Fruit fly (Drosophila melanogaster) Kc167 (cell line): ENCODE results near the gene CG32024.

Source experiments
- Myc ChIP-seq: fragments of >200 bp; optimal IDR thresholded peaks from 2 replicates; lab custom pipeline; 2017; ENCODE audit warnings: missing external identifiers
- Sin3A ChIP-seq: fragments of >200 bp; optimal IDR thresholded peaks from 2 replicates; lab custom pipeline; 2018; ENCODE audit warnings: missing external identifiers
- h ChIP-seq: fragments of >200 bp; optimal IDR thresholded peaks from 3 replicates; lab custom pipeline; 2018; ENCODE audit warnings: missing external identifiers
- insv ChIP-seq: fragments of >200 bp; optimal IDR thresholded peaks from 3 replicates; lab custom pipeline; 2018; ENCODE audit warnings: missing external identifiers
- psq ChIP-seq: fragments of >200 bp; optimal IDR thresholded peaks from 2 replicates; lab custom pipeline; 2017; ENCODE audit warnings: missing external identifiers
- ttk ChIP-seq: sonication (Bioruptor generic); optimal IDR thresholded peaks from 2 replicates; lab custom pipeline; 2017; ENCODE audit warnings: missing external identifiers

Gene CG32024

DNA sequence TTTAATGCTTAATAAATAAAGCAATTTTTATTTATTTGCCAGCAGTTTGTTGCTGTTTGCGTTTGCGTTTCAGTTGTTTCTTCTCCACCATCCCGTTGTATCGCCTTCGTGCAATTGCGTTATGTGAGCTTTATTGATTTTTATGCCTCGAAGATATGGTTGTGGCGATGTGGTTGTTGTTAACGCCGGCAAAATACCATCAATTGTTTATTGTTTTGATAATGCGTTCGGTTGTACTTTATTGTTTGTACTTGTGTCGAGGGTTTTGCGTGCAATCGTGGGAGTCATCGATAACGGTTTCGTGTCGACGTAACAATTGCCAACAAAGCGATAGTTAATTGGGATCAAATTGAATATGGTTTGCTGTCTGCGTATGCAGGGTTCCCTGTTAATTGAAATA lies 35.0 kb downstream of the CG32024 start:
- no peak for TF ChIP-seq psq (lab: Kevin White, UChicago)
- no peak for TF ChIP-seq Myc (lab: Kevin White, UChicago)
- no peak for TF ChIP-seq h (lab: Kevin White, UChicago)
- no peak for TF ChIP-seq Sin3A (lab: Kevin White, UChicago)
- no peak for TF ChIP-seq insv (lab: Kevin White, UChicago)
- no peak for TF ChIP-seq ttk (lab: Kevin White, UChicago)

DNA sequence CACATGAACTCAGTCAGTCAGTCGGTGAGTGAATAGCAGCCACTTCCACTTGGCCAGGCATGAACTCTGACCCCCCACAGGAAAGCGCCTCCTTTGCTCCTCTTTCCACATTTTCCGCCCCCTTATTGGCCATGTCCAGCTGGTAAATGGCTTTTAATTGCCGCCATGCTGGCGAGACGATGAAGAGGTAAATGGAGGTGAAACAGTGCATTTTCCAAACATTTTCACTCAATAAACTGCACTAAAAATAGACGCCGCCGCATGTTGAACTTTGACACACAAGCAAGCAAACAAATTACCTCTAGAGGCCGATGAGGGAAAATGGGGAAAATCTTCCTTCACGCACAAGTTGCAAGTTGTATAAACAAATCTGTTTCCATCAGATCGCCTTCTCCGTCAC lies 42.4 kb downstream of the CG32024 start:
- TF ChIP-seq ttk (lab: Kevin White, UChicago) (no peak), insv (lab: Kevin White, UChicago) (no peak), h (lab: Kevin White, UChicago) (no peak), psq (lab: Kevin White, UChicago) (no peak), Sin3A (lab: Kevin White, UChicago) (no peak), Myc (lab: Kevin White, UChicago) (no peak)

DNA sequence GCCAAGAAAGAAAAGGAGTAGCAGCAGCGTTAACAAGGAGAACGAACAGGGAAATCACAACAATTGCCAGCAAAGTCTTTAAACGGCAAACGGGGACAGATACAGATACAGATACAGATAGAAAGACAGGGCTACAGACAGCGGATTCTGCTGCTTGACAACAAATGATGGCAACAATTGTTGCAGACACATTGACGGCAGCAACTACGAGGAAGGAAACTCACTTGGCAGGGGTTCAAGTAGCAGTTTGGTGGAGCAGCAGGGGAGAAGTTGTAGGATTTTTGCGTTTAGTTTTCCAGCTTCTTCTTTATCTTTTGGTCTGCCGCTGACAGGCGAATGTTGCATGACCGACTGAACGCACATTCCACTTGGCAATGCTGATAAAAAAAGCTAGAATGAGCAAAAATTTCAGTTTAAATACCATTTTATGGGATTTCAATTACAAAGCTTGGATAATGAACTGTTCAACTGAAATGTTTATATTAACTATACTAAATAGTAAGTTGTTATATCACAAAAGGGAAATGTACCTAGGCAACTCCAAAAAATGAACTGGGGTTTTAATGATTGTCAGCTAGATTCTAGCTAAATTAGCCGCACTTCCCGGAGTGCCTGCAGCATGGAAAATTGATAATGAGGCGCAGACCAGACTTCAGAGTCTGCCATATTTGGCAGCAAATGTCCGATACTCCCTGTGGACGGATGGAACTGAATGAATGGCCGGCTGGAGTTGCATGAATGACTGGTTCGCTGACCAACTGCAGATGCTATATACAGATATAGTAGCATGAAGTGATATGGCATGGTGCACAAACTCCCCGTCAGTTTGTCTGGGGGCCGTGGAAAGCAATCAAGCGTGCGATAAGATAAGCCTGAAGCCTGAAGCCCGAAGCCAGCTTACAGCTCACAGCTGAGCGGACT lies 43.6 kb downstream of the CG32024 start:
- TF ChIP-seq Sin3A (lab: Kevin White, UChicago) (no peak), psq (lab: Kevin White, UChicago) (no peak), Myc (lab: Kevin White, UChicago) (no peak), insv (lab: Kevin White, UChicago) (no peak), h (lab: Kevin White, UChicago) (no peak), ttk (lab: Kevin White, UChicago) (no peak)

DNA sequence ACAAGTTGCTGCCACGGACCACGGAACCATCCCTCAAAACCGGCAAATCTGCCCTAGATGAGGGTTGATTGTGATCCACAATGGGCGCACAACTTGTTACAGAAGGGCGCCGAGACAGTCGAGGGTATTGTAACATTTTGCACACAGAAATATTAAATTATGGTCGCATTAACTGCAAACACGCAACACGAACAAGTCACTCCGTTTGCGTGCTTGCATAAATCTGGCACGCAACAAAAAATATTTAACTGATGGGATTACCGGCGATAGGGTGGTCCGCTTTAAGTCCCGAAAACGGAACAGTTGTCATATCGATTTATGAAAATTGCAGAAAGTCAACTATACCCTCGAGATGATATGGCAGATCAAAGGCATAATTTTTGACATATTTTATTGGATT lies 44.5 kb downstream of the CG32024 start:
- TF ChIP-seq Sin3A (lab: Kevin White, UChicago) (no peak), ttk (lab: Kevin White, UChicago) (no peak), psq (lab: Kevin White, UChicago) (no peak), h (lab: Kevin White, UChicago) (no peak), Myc (lab: Kevin White, UChicago) (no peak), insv (lab: Kevin White, UChicago) (no peak)

DNA sequence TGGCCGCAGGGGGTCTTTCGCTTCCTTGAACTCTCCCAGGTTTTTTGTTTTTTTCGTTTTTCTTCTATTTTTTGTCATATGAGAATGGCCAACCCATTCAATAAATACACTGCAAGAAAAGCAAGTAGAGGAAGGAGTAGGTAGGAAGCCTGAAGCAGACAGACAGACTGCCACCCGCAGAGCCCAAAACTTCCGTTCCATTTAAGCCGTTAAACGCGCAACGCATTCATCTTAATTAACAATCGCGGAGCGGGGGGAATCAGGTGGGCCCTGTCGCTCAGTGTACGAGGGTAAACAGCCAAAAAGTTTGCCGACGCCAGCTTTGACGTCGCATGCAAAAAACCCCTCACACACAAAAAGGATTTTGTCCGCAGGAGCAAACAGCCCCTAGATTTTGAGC lies 45.5 kb downstream of the CG32024 start:
- TF ChIP-seq psq (lab: Kevin White, UChicago) (no peak), Myc (lab: Kevin White, UChicago) (no peak), Sin3A (lab: Kevin White, UChicago) (no peak)

DNA sequence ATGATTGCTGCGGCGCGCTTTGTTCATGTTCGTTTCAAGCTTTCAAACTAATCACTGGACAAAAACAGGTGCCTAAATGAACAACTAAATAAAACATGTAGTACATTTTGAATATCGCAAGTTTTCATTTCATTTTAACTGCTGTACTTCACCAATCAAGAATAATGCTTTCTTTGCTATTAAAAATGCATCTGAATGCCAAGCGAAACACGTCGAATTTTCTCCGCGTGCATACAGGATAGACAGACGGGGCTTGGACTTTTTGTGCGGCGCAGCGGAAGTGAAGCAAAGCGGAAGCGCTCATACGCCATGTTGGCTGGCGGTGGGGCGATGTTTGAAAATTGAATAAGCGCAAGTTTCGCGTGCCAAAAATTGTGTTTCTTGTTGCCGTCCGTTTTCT lies 46.0 kb downstream of the CG32024 start:
- TF ChIP-seq Sin3A (lab: Kevin White, UChicago), result no peak
- no peak for TF ChIP-seq Myc (lab: Kevin White, UChicago)
- no peak for TF ChIP-seq ttk (lab: Kevin White, UChicago)
- no peak for TF ChIP-seq insv (lab: Kevin White, UChicago)
- TF ChIP-seq h (lab: Kevin White, UChicago), result no peak
- TF ChIP-seq psq (lab: Kevin White, UChicago), result no peak

DNA sequence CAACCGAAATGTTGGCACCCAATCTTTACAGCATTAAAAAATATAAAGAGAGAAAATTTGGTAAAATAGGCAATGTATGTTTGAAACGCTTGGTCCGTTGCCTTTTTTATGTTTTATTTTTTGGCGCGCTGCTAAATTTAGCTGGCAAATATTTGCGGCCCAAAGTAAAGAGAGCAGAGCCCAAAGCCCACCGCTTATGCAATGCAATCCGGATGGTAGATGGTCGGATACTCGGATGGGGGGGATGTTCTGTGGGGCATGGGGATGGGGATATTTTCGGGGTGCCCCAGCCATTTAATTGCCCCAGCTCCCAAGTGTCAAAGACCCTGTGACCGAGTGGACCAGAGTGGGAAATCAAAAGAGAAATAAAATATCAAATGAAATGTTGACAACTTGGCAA lies 47.9 kb downstream of the CG32024 start:
- no peak for TF ChIP-seq Sin3A (lab: Kevin White, UChicago)
- no peak for TF ChIP-seq psq (lab: Kevin White, UChicago)
- no peak for TF ChIP-seq Myc (lab: Kevin White, UChicago)
- no peak for TF ChIP-seq h (lab: Kevin White, UChicago)
- TF ChIP-seq insv (lab: Kevin White, UChicago), result no peak
- no peak for TF ChIP-seq ttk (lab: Kevin White, UChicago)

DNA sequence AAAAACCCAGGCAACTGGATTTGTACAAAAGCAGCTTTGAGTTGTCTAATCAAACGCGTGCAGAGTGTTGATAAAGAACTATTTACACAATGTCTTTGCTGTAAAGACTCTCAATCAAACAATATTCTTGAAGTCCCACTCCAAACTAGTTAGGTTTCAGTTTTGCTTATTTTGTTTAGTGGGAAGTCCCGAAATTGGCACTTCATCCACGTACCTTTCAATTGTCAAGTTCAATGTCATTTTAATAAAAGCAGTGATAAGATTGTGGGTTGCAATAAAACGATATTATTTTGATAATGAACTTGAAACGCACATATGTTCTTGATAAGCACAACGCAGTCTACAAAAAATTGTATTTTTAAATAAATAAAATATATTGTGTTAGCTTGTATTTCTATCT lies 49.5 kb downstream of the CG32024 start:
- TF ChIP-seq Myc (lab: Kevin White, UChicago) (no peak), Sin3A (lab: Kevin White, UChicago) (no peak), insv (lab: Kevin White, UChicago) (no peak), psq (lab: Kevin White, UChicago) (no peak), ttk (lab: Kevin White, UChicago) (no peak), h (lab: Kevin White, UChicago) (no peak)

DNA sequence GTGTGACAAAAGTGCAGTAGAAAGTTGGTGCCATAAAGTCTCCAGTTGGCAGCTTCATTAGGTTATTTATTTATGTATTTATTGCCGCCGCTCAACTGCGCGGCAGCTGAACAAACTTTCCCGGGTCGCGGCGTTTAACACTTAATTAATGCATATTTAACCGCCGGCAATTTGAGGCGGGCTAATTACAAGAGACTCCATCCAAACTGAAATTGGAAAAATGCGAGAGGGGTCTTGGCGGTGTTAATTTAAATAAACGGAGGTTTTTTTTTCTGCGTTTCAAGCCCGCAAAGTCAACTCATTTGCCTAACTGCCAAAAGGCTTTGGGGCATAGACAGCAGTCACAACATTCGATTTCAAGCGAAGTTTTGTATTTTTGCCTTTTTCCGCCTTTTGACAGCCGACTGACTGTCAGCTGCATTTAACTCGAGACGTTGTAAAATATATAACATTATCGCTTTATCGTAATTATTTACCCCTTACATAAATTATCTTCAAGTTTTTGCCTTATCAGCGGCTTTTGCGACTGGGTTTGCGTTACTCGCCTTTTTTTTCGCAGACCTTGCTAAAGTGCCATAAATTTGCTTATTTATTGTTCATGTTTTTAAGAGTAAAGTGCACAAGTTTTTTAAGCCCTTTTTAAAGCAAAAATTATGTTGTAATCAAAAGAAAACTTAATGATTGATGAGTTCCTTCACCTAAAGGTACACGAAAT lies 50.4 kb downstream of the CG32024 start:
- no peak for TF ChIP-seq ttk (lab: Kevin White, UChicago)
- TF ChIP-seq Sin3A (lab: Kevin White, UChicago), result no peak
